Fruit fly (Drosophila melanogaster): ENCODE data around the gene NPF.

DNA sequence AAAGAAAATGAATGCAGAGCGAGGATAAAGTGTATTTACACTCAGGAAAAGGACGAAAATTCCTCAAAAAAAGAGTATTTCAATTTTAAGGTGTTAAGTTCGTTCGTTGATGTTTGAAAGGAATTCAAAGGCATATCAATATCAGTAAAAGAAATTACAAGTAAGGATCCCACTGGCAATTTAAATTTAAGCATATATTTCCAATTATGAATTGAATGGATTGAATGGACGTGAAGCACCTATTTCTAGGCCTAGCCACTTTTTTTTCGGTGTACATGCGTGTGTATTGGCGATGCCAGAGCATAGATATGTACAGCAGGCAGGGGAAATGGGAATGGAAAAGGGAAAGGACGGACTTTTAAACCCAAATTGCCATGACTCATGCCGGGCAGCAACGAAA lies 21.5 kb downstream of the NPF start:
- TF ChIP-seq pan (optimal IDR thresholded peaks at IDR 0.05) (no peak), EcR (GFP tag; optimal IDR thresholded peaks at IDR 0.05) (no peak), Dll (optimal IDR thresholded peaks at IDR 0.05) (no peak)
